Worm (Caenorhabditis elegans): ENCODE measurements around the gene gtap-1.

gtap-1 gene

ce11 chrII:5788815-5789214 lies 44.2 kb downstream of the gtap-1 start, which contains the start of gene K05F1.13:
Gene K05F1.13 (plus strand): TSS chrII:5789115.
- no peak for TF ChIP-seq hlh-8 (tag; optimal IDR thresholded peaks at IDR 0.05)
- no peak for TF ChIP-seq ceh-24 (tag; optimal IDR thresholded peaks at IDR 0.05)
- TF ChIP-seq ceh-48 (tag; optimal IDR thresholded peaks at IDR 0.05): no peak
- no peak for TF ChIP-seq T23F11.4 (GFP tag; optimal IDR thresholded peaks at IDR 0.05)
- TF ChIP-seq K02D7.2 (tag; optimal IDR thresholded peaks at IDR 0.05): no peak
- no peak for TF ChIP-seq ceh-2 (tag; optimal IDR thresholded peaks at IDR 0.05)

- TF ChIP-seq F13H6.1 (tag; optimal IDR thresholded peaks at IDR 0.05) (no peak), nfya-1 (tag; optimal IDR thresholded peaks at IDR 0.05) (no peak), ceh-24 (tag; optimal IDR thresholded peaks at IDR 0.05) (no peak), eyg-1 (tag; optimal IDR thresholded peaks at IDR 0.05) (no peak), rnt-1 (tag; optimal IDR thresholded peaks at IDR 0.05) (no peak), T23F11.4 (GFP tag; optimal IDR thresholded peaks at IDR 0.05) (no peak), hlh-13 (GFP tag; optimal IDR thresholded peaks at IDR 0.05) (no peak), ceh-30 (tag; optimal IDR thresholded peaks at IDR 0.05) (no peak), nhr-232 (tag; optimal IDR thresholded peaks at IDR 0.05) (no peak), ets-4 (tag; optimal IDR thresholded peaks at IDR 0.05) (no peak), K09A11.1 (tag; optimal IDR thresholded peaks at IDR 0.05; ENCODE audit: insufficient read depth) (no peak), C38D4.7 (GFP tag; optimal IDR thresholded peaks at IDR 0.05) (no peak), unc-86 (tag; optimal IDR thresholded peaks at IDR 0.05) (no peak), lim-6 (tag; optimal IDR thresholded peaks at IDR 0.05) (no peak), K02D7.2 (tag; optimal IDR thresholded peaks at IDR 0.05) (no peak), hlh-8 (tag; optimal IDR thresholded peaks at IDR 0.05) (no peak), ceh-48 (tag; optimal IDR thresholded peaks at IDR 0.05) (no peak)
These were observed 47.5 kb downstream of the gtap-1 start for ce11 chrII:5785504-5785903.

ce11 chrII:5781935-5782921 lies 50.8 kb downstream of the gtap-1 start, which contains the start of gene K05F1.6:
Gene K05F1.6 (plus strand): TSS chrII:5782520.
- TF ChIP-seq lim-6 (tag; optimal IDR thresholded peaks at IDR 0.05) (no peak), pat-9 (tag; optimal IDR thresholded peaks at IDR 0.05) (peak; percentile 42), unc-86 (tag; optimal IDR thresholded peaks at IDR 0.05) (no peak), hlh-30 (tag; optimal IDR thresholded peaks at IDR 0.05; ENCODE audit: insufficient read depth) (no peak), madf-2 (tag; optimal IDR thresholded peaks at IDR 0.05) (no peak), fkh-10 (GFP tag; optimal IDR thresholded peaks at IDR 0.05) (no peak), ceh-9 (tag; optimal IDR thresholded peaks at IDR 0.05) (peak; percentile 61), ceh-45 (GFP tag; IDR thresholded peaks at IDR 0.05) (peak; percentile 65; the same call in 1 of the 2 replicates), hlh-8 (tag; optimal IDR thresholded peaks at IDR 0.05) (no peak), sdc-2 (tag; optimal IDR thresholded peaks at IDR 0.05) (peak; percentile 41), fkh-6 (tag; optimal IDR thresholded peaks at IDR 0.05) (no peak), hlh-6 (tag; optimal IDR thresholded peaks at IDR 0.05) (peak; percentile 68), nhr-11 (tag; optimal IDR thresholded peaks at IDR 0.05) (no peak), hlh-13 (GFP tag; optimal IDR thresholded peaks at IDR 0.05) (peak; percentile 39), F13H6.1 (tag; optimal IDR thresholded peaks at IDR 0.05) (peak; percentile 5), rnt-1 (tag; optimal IDR thresholded peaks at IDR 0.05) (no peak), ceh-31 (tag; optimal IDR thresholded peaks at IDR 0.05) (peak; percentile 44), ceh-14 (tag; optimal IDR thresholded peaks at IDR 0.05) (peak; percentile 57), nfya-1 (tag; optimal IDR thresholded peaks at IDR 0.05) (peak; percentile 40), elt-2 (tag; optimal IDR thresholded peaks at IDR 0.05) (peak; percentile 90), dve-1 (tag; optimal IDR thresholded peaks at IDR 0.05) (peak; percentile 73), unc-3 (GFP tag; conservative IDR thresholded peaks at IDR 0.05) (no peak; the same call in 1 of the 2 replicates), unc-3 (tag; optimal IDR thresholded peaks at IDR 0.05) (peak; percentile 9), nhr-232 (tag; optimal IDR thresholded peaks at IDR 0.05) (peak; percentile 49), syd-9 (tag; optimal IDR thresholded peaks at IDR 0.05) (no peak), ceh-22 (tag; optimal IDR thresholded peaks at IDR 0.05) (no peak), ztf-16 (tag; optimal IDR thresholded peaks at IDR 0.05) (peak; percentile 86), pax-1 (tag; optimal IDR thresholded peaks at IDR 0.05) (no peak), tbx-2 (tag; optimal IDR thresholded peaks at IDR 0.05) (peak; percentile 60), sox-4 (tag; optimal IDR thresholded peaks at IDR 0.05) (peak; percentile 67), ceh-6 (GFP tag; optimal IDR thresholded peaks at IDR 0.05) (peak; percentile 44), che-1 (tag; optimal IDR thresholded peaks at IDR 0.05) (peak; percentile 63), K02D7.2 (tag; optimal IDR thresholded peaks at IDR 0.05) (peak; percentile 77), pros-1 (tag; optimal IDR thresholded peaks at IDR 0.05) (no peak), pha-2 (tag; optimal IDR thresholded peaks at IDR 0.05) (peak; percentile 48), pag-3 (tag; optimal IDR thresholded peaks at IDR 0.05; ENCODE audit: borderline replicate concordance) (peak; percentile 24)
